Fruit fly (Drosophila melanogaster) whole organism, embryonic: ENCODE measurements around the gene SKIP.
"Not testable (repeated sequence)": the region's sequence is repeated elsewhere in the genome, so short reads cannot be mapped to it uniquely, and the experiment has no call there.

Source experiments
- Adf1 ChIP-seq: fragments of 200-800 bp; sonication (Bioruptor generic); IDR thresholded peaks from 2 replicates; pipeline ENCODE4 v1.3.6; 2022; ENCODE audit warnings: missing biosample characterization, missing genetic modification characterization
- CG12155 ChIP-seq: fragments of 200-800 bp; sonication (Bioruptor generic); optimal IDR thresholded peaks from 3 replicates; lab custom pipeline; 2016; ENCODE audit warnings: missing biosample characterization, missing genetic modification characterization
- CG18599 ChIP-seq: fragments of 200-800 bp; sonication (Bioruptor generic); optimal IDR thresholded peaks from 3 replicates; lab custom pipeline; 2017; ENCODE audit warnings: missing biosample characterization, missing genetic modification characterization, mild to moderate bottlenecking, moderate library complexity, missing genetic modification reagents
- Doc3 ChIP-seq: fragments of 200-800 bp; sonication (Bioruptor generic); IDR thresholded peaks from 3 replicates; pipeline ENCODE4 v1.3.6; 2022; ENCODE audit warnings: missing biosample characterization, missing genetic modification characterization; ENCODE audit not compliant: partially characterized antibody
- Hr51 ChIP-seq, 2 experiments: fragments of 200-800 bp; sonication (Bioruptor generic); optimal IDR thresholded peaks; 2 replicates in 1 of 2; 3 replicates in 1 of 2; lab custom pipeline; 2016 to 2018; ENCODE audit warnings: missing biosample characterization in 2 of 2, missing genetic modification characterization in 2 of 2, mild to moderate bottlenecking in 1 of 2, moderate library complexity in 1 of 2
- danr ChIP-seq: fragments of 200-800 bp; sonication (Bioruptor generic); IDR thresholded peaks from 2 replicates; pipeline ENCODE4 v1.3.6; 2022; ENCODE audit warnings: missing biosample characterization, missing genetic modification characterization
- pum ChIP-seq: fragments of 200-800 bp; sonication (Bioruptor generic); optimal IDR thresholded peaks from 2 replicates; lab custom pipeline; 2016; ENCODE audit warnings: missing biosample characterization, missing genetic modification characterization
- sens ChIP-seq: fragments of 200-800 bp; sonication (Bioruptor generic); peaks from one replicate; lab custom pipeline; 2016; ENCODE audit warnings: missing biosample characterization, missing genetic modification characterization

DNA sequence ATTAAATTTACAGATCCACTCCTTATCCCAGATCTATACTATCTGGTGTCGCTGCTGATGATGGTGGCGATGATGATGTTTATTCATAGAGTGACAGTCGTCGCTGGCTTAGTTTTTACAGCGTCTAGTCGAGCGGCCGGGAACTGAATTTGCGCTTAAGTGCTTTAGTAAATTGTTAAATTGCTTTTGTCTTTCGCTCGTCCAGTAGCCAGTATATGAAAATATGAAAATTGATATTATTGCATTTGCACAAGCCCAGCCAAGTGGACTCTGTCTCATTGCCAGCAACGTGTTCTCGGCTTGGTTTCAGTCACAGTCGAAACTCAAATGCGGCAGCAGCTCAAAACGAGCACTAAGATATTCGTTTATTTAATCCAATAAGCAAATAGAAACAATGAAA, 164.9 kb downstream of the SKIP start, which contains the start of gene CG7084:
- not testable (repeated sequence) for TF ChIP-seq CG12155 (GFP tag; lab: Kevin White, UChicago); Hr51 (GFP tag; optimal IDR thresholded peaks at IDR 0.05; lab: Kevin White, UChicago); sens; Adf1; Doc3; CG18599 (GFP tag; lab: Kevin White, UChicago); danr (GFP tag; lab: Robert Waterston, UW); pum (GFP tag; lab: Kevin White, UChicago)
